Fruit fly (Drosophila melanogaster) whole organism, wandering third instar larva: ENCODE results near the gene CG7352.

Source experiments
- Abd-B ChIP-seq: fragments of >200 bp; optimal IDR thresholded peaks from 2 replicates; lab custom pipeline; 2017; ENCODE audit warnings: missing biosample characterization, missing genetic modification characterization
- CG32264 ChIP-seq: fragments of 200-800 bp; sonication (Bioruptor generic); optimal IDR thresholded peaks from 2 replicates; lab custom pipeline; 2016; ENCODE audit warnings: missing biosample characterization, missing genetic modification characterization
- CG9705 ChIP-seq: fragments of 200-800 bp; sonication (Bioruptor generic); optimal IDR thresholded peaks from 2 replicates; lab custom pipeline; 2018; ENCODE audit warnings: missing biosample characterization, mild to moderate bottlenecking, missing genetic modification characterization
- CrebA ChIP-seq: fragments of 200-800 bp; sonication (Bioruptor generic); optimal IDR thresholded peaks from 2 replicates; lab custom pipeline; 2016; ENCODE audit warnings: missing biosample characterization, mild to moderate bottlenecking, missing genetic modification characterization, borderline replicate concordance
- Dfd ChIP-seq: fragments of >200 bp; optimal IDR thresholded peaks from 2 replicates; lab custom pipeline; 2017; ENCODE audit warnings: missing biosample characterization, missing genetic modification characterization
- Dif ChIP-seq: fragments of 200-275, 200-300 bp; sonication (Bioruptor generic); optimal IDR thresholded peaks from 2 replicates; lab custom pipeline; 2018; ENCODE audit warnings: missing biosample characterization, missing genetic modification characterization; ENCODE audit not compliant: partially characterized antibody
- GATAd ChIP-seq: sonication (Bioruptor generic); optimal IDR thresholded peaks from 2 replicates; lab custom pipeline; 2016; ENCODE audit warnings: missing biosample characterization, missing genetic modification characterization
- HLH106 ChIP-seq: fragments of 200-800 bp; optimal IDR thresholded peaks from 3 replicates; lab custom pipeline; 2019; ENCODE audit warnings: missing biosample characterization, mild to moderate bottlenecking, missing genetic modification characterization, moderate library complexity
- Hnf4 ChIP-seq: fragments of 200-800 bp; sonication (Bioruptor generic); optimal IDR thresholded peaks from 2 replicates; lab custom pipeline; 2016; ENCODE audit warnings: missing biosample characterization, mild to moderate bottlenecking, missing genetic modification characterization
- Hr83 ChIP-seq: fragments of 200-300 bp; sonication (Bioruptor generic); optimal IDR thresholded peaks from 2 replicates; lab custom pipeline; 2016; ENCODE audit warnings: missing biosample characterization, mild to moderate bottlenecking, missing genetic modification characterization, moderate library complexity; ENCODE audit not compliant: poor library complexity, severe bottlenecking
- Jra ChIP-seq: sonication (Bioruptor generic); optimal IDR thresholded peaks from 2 replicates; lab custom pipeline; 2016; ENCODE audit warnings: missing biosample characterization, missing genetic modification characterization
- Mio ChIP-seq: sonication (Bioruptor generic); optimal IDR thresholded peaks from 2 replicates; lab custom pipeline; 2016; ENCODE audit warnings: missing biosample characterization, missing genetic modification characterization
- Myc ChIP-seq: fragments of >200 bp; optimal IDR thresholded peaks from 2 replicates; lab custom pipeline; 2017
- N ChIP-seq: fragments of >200 bp; optimal IDR thresholded peaks from 2 replicates; lab custom pipeline; 2018; ENCODE audit warnings: missing biosample characterization, missing external identifiers, missing genetic modification characterization
- OdsH ChIP-seq: fragments of 200-800 bp; sonication (Bioruptor generic); optimal IDR thresholded peaks from 2 replicates; lab custom pipeline; 2016; ENCODE audit warnings: missing biosample characterization, mild to moderate bottlenecking, missing genetic modification characterization
- Rel ChIP-seq, 2 experiments: fragments of 200-800 bp; sonication (Bioruptor generic) in 1 of 2; optimal IDR thresholded peaks; 2 replicates in 1 of 2; 3 replicates in 1 of 2; lab custom pipeline; 2016 to 2019; ENCODE audit warnings: mild to moderate bottlenecking in 2 of 2, missing biosample characterization in 2 of 2, missing genetic modification characterization in 2 of 2, moderate library complexity in 1 of 2
- Sp1 ChIP-seq: fragments of 200-800 bp; sonication (Bioruptor generic); optimal IDR thresholded peaks from 3 replicates; lab custom pipeline; 2019; ENCODE audit warnings: missing biosample characterization, mild to moderate bottlenecking, missing genetic modification characterization, moderate library complexity
- Vsx2 ChIP-seq: fragments of 200-300, 225-300 bp; sonication (Bioruptor generic); optimal IDR thresholded peaks from 2 replicates; lab custom pipeline; 2018; ENCODE audit warnings: missing biosample characterization, missing genetic modification characterization; ENCODE audit not compliant: partially characterized antibody
- br ChIP-seq: fragments of 200-800 bp; sonication (Bioruptor generic); optimal IDR thresholded peaks from 2 replicates; lab custom pipeline; 2016; ENCODE audit warnings: missing biosample characterization, missing genetic modification characterization
- brk ChIP-seq: fragments of 200-800 bp; sonication (Bioruptor generic); optimal IDR thresholded peaks from 2 replicates; lab custom pipeline; 2016; ENCODE audit warnings: missing biosample characterization, mild to moderate bottlenecking, missing genetic modification characterization
- dl ChIP-seq, 2 experiments: fragments of 175-275, 200-275 bp in 1 of 2; fragments of 200-275 bp in 1 of 2; sonication (Bioruptor generic); optimal IDR thresholded peaks; lab custom pipeline; 2018; ENCODE audit warnings: mild to moderate bottlenecking in 2 of 2, missing biosample characterization in 2 of 2, missing genetic modification characterization in 2 of 2, moderate library complexity in 2 of 2; ENCODE audit not compliant: partially characterized antibody in 2 of 2, insufficient read depth in 1 of 2
- dmrt93B ChIP-seq: fragments of 200-800 bp; sonication (Bioruptor generic); optimal IDR thresholded peaks from 2 replicates; lab custom pipeline; 2018; ENCODE audit warnings: missing biosample characterization, mild to moderate bottlenecking, missing genetic modification characterization
- dsf ChIP-seq: sonication (Bioruptor generic); optimal IDR thresholded peaks from 2 replicates; lab custom pipeline; 2016; ENCODE audit warnings: missing biosample characterization, missing genetic modification characterization, borderline replicate concordance
- ey ChIP-seq: fragments of 200-800 bp; sonication (Bioruptor generic); optimal IDR thresholded peaks from 2 replicates; lab custom pipeline; 2016; ENCODE audit warnings: missing biosample characterization, missing genetic modification characterization
- foxo ChIP-seq, 2 experiments: fragments of 200-800 bp; sonication (Bioruptor generic); optimal IDR thresholded peaks; 2 replicates in 1 of 2; 3 replicates in 1 of 2; lab custom pipeline; 2016 to 2017; ENCODE audit warnings: missing biosample characterization in 2 of 2, missing genetic modification characterization in 2 of 2
- fru ChIP-seq: fragments of 200-800 bp; sonication (Bioruptor generic); optimal IDR thresholded peaks from 3 replicates; lab custom pipeline; 2016; ENCODE audit warnings: missing biosample characterization, mild to moderate bottlenecking, missing genetic modification characterization
- h ChIP-seq: fragments of 200-800 bp; sonication (Bioruptor generic); optimal IDR thresholded peaks from 3 replicates; lab custom pipeline; 2016; ENCODE audit warnings: missing biosample characterization, mild to moderate bottlenecking, missing genetic modification characterization
- jim ChIP-seq: fragments of 175-275, 200-325 bp; sonication (Bioruptor generic); optimal IDR thresholded peaks from 2 replicates; lab custom pipeline; 2016; ENCODE audit warnings: missing biosample characterization, mild to moderate bottlenecking, missing genetic modification characterization
- lola ChIP-seq: fragments of >200 bp; optimal IDR thresholded peaks from 2 replicates; lab custom pipeline; 2017; ENCODE audit warnings: missing biosample characterization, missing genetic modification characterization
- pan ChIP-seq: fragments of >200 bp; optimal IDR thresholded peaks from 2 replicates; lab custom pipeline; 2017
- psq ChIP-seq: fragments of 200-800 bp; sonication (Bioruptor generic); optimal IDR thresholded peaks from 3 replicates; lab custom pipeline; 2017; ENCODE audit warnings: missing biosample characterization, mild to moderate bottlenecking, missing genetic modification characterization, moderate library complexity
- rgr ChIP-seq: fragments of 200-800 bp; sonication (Bioruptor generic); optimal IDR thresholded peaks from 3 replicates; lab custom pipeline; 2016; ENCODE audit warnings: missing biosample characterization, mild to moderate bottlenecking, missing genetic modification characterization
- sv ChIP-seq: fragments of 200-800 bp; sonication (Bioruptor generic); optimal IDR thresholded peaks from 3 replicates; lab custom pipeline; 2016; ENCODE audit warnings: missing biosample characterization, missing genetic modification characterization
- tai ChIP-seq: sonication (Bioruptor generic); optimal IDR thresholded peaks from 2 replicates; lab custom pipeline; 2016; ENCODE audit warnings: missing biosample characterization, missing genetic modification characterization
- woc ChIP-seq: sonication (Bioruptor generic); optimal IDR thresholded peaks from 2 replicates; lab custom pipeline; 2016; ENCODE audit warnings: missing biosample characterization, mild to moderate bottlenecking, missing genetic modification characterization

CG7352 gene

dm6 chr3R:8347279-8347678 is at the start of gene CG7352:
TSS of gene CG7352 (plus strand) at chr3R:8347579.
- no peak for TF ChIP-seq Sp1 (GFP tag; lab: Kevin White, UChicago)
- no peak for TF ChIP-seq fru (GFP tag; lab: Kevin White, UChicago)
- TF ChIP-seq ey (GFP tag; lab: Kevin White, UChicago) = no peak
- no peak for TF ChIP-seq psq (GFP tag; lab: Kevin White, UChicago)
- TF ChIP-seq Mio (GFP tag; lab: Kevin White, UChicago) = no peak
- TF ChIP-seq CG32264 = no peak
- no peak for TF ChIP-seq h (GFP tag; lab: Kevin White, UChicago)
- TF ChIP-seq foxo (GFP tag; optimal IDR thresholded peaks at IDR 0.05; lab: Kevin White, UChicago) = no peak
- no peak for TF ChIP-seq dsf (GFP tag; lab: Kevin White, UChicago)
- no peak for TF ChIP-seq OdsH (GFP tag; lab: Kevin White, UChicago)
- TF ChIP-seq HLH106 = no peak
- TF ChIP-seq pan = no peak
- no peak for TF ChIP-seq dmrt93B (GFP tag; lab: Kevin White, UChicago)
- no peak for TF ChIP-seq brk (GFP tag; lab: Kevin White, UChicago)
- no peak for TF ChIP-seq CG9705
- TF ChIP-seq Myc (lab: Kevin White, UChicago) = no peak
- TF ChIP-seq rgr (GFP tag; lab: Kevin White, UChicago) = no peak
- TF ChIP-seq Abd-B (GFP tag; lab: Kevin White, UChicago) = no peak
- no peak for TF ChIP-seq dl (GFP tag; optimal IDR thresholded peaks at IDR 0.05; lab: Kevin White, UChicago; ENCODE audit: insufficient read depth in 1 of 2, partially characterized antibody in 2 of 2)
- no peak for TF ChIP-seq CrebA (GFP tag; lab: Kevin White, UChicago)

DNA sequence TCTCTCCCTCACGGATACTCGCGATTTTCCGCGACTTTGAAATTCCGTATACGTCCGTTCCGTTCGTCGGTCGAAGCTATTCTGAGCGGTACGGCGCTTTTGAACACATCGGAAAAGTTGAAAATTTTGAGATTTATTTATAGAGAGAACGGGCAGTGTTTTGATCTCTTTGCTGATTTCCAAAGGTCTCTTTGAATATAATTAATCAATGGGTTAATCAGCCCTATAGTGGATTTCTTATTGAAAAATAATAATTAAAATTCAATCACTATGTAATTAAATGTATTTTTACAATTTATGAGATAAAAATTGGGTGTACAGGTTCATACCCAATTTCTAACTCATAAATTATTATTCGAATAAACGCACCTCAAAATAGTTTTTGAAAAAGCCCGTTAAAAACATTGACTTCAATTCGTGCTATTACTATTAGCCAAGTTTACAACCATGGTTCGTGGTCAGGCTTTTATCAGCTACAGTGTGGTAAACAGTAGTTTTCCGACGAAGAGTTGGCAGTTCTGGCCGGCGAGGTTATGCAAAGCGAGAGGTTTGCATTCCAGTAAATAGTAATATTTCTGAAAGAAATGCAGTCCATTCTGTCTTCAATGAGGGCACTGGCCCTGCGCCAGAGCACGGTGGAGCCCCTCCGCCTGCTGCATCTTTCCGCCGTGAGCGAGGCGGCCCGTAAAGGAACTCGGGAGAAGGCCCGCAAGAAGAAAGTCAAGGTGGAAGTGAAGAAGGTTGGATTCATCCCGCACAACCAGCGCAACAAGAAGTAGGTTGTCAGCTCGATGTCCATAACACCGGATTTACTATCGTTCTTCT is 46.2 kb upstream of the CG7352 start, which contains the start of the genes CG9626 and mRpL1:
Gene CG9626 (minus strand): TSS at position 51 of the 825 bp plus-strand sequence.
Gene mRpL1 (plus strand): TSS at position 513 of the 825 bp plus-strand sequence.
- TF ChIP-seq ey (GFP tag; lab: Kevin White, UChicago) (no peak), rgr (GFP tag; lab: Kevin White, UChicago) (no peak), Mio (GFP tag; lab: Kevin White, UChicago) (no peak), N (GFP tag; lab: Kevin White, UChicago) (no peak), Rel (GFP tag; optimal IDR thresholded peaks at IDR 0.05; lab: Kevin White, UChicago) (no peak), Rel (tag; optimal IDR thresholded peaks at IDR 0.05; lab: Kevin White, UChicago) (no peak), Dfd (GFP tag; lab: Kevin White, UChicago) (no peak), GATAd (GFP tag; lab: Kevin White, UChicago) (no peak), fru (GFP tag; lab: Kevin White, UChicago) (peak; percentile 98), Hr83 (GFP tag; lab: Kevin White, UChicago) (no peak), woc (GFP tag; lab: Kevin White, UChicago) (no peak), CG32264 (no peak), CrebA (GFP tag; lab: Kevin White, UChicago) (no peak), Abd-B (GFP tag; lab: Kevin White, UChicago) (no peak), Myc (lab: Kevin White, UChicago) (peak; percentile 18)
- TF ChIP-seq, all 38 proteins: peak for 2

DNA sequence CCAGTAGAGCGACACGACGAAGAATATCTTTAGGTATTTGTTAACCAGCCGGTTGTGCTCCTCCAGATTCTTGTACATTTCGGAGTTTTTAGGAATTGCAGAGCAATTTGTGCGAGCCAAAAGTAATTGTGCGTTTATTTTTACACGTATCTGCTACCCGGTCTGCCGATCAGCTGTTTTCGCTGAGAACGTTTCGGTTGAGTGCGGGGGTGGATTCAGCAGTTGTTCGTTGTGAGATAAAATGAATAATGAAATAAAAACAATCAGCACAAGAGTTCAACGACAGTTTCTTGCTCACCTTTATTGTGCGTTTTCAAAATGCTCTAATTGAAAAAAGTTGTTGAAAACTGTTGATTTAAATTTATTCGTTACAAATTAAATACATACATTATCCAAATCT is 43.5 kb upstream of the CG7352 start, which contains the start of gene nac:
Gene nac (minus strand): TSS at position 176 of the 400 bp plus-strand sequence.
- TF ChIP-seq CG9705 = peak; percentile 20
- no peak for TF ChIP-seq foxo (GFP tag; optimal IDR thresholded peaks at IDR 0.05; lab: Kevin White, UChicago)
- TF ChIP-seq h (GFP tag; lab: Kevin White, UChicago) = no peak
- no peak for TF ChIP-seq Hnf4 (GFP tag; lab: Kevin White, UChicago)
- peak; percentile 44 for TF ChIP-seq Dif (GFP tag; lab: Kevin White, UChicago)
- TF ChIP-seq HLH106 = peak; percentile 21
- TF ChIP-seq, all 38 proteins: peak for 3

DNA sequence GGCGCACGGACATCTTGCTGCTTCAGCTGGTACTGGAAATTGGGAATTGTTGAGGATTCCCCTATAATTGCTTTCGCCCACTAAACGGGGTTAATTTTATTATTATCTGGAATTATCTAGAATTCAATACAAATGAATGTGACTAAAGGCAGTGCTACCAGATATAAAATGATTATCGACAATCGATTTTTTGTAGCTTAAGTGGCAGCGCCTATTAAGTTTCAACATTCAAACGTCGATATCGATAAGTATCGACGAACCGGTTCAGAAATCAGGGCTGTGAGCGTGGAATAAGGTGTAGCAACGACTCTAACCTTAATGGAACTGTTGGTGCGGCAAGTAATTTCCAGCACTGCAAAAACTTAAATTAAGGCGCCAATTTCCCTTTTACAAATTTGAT is 42.3 kb upstream of the CG7352 start, which contains the start of gene Sgt1:
Gene Sgt1 (minus strand): TSS at position 165 of the 400 bp plus-strand sequence.
- TF ChIP-seq Dif (GFP tag; lab: Kevin White, UChicago) = no peak
- TF ChIP-seq sv (GFP tag; lab: Kevin White, UChicago) = no peak
- peak; percentile 33 for TF ChIP-seq HLH106
- TF ChIP-seq CG9705 = no peak
- TF ChIP-seq foxo (GFP tag; optimal IDR thresholded peaks at IDR 0.05; lab: Kevin White, UChicago) = peak in 1 of 2 experiments; percentile 45
- no peak for TF ChIP-seq dmrt93B (GFP tag; lab: Kevin White, UChicago)
- no peak for TF ChIP-seq Dfd (GFP tag; lab: Kevin White, UChicago)
- TF ChIP-seq Hr83 (GFP tag; lab: Kevin White, UChicago) = no peak
- TF ChIP-seq CrebA (GFP tag; lab: Kevin White, UChicago) = no peak
- TF ChIP-seq rgr (GFP tag; lab: Kevin White, UChicago) = no peak
- TF ChIP-seq GATAd (GFP tag; lab: Kevin White, UChicago) = no peak
- TF ChIP-seq CG32264 = no peak
- peak; percentile 36 for TF ChIP-seq OdsH (GFP tag; lab: Kevin White, UChicago)
- no peak for TF ChIP-seq woc (GFP tag; lab: Kevin White, UChicago)
- no peak for TF ChIP-seq br (GFP tag; lab: Kevin White, UChicago)
- no peak for TF ChIP-seq Sp1 (GFP tag; lab: Kevin White, UChicago)
- TF ChIP-seq tai (GFP tag; lab: Kevin White, UChicago) = no peak
- TF ChIP-seq psq (GFP tag; lab: Kevin White, UChicago) = no peak
- TF ChIP-seq fru (GFP tag; lab: Kevin White, UChicago) = no peak
- TF ChIP-seq Hnf4 (GFP tag; lab: Kevin White, UChicago) = no peak
- no peak for TF ChIP-seq jim
- TF ChIP-seq ey (GFP tag; lab: Kevin White, UChicago) = peak; percentile 39
- no peak for TF ChIP-seq Mio (GFP tag; lab: Kevin White, UChicago)
- TF ChIP-seq dl (GFP tag; optimal IDR thresholded peaks at IDR 0.05; lab: Kevin White, UChicago; ENCODE audit: insufficient read depth in 1 of 2, partially characterized antibody in 2 of 2) = no peak
- no peak for TF ChIP-seq Myc (lab: Kevin White, UChicago)
- TF ChIP-seq h (GFP tag; lab: Kevin White, UChicago) = no peak
- no peak for TF ChIP-seq Vsx2 (GFP tag; lab: Kevin White, UChicago)
- no peak for TF ChIP-seq Abd-B (GFP tag; lab: Kevin White, UChicago)
- TF ChIP-seq Jra (GFP tag; lab: Kevin White, UChicago) = no peak
- no peak for TF ChIP-seq lola (GFP tag; lab: Kevin White, UChicago)
